Worm (Caenorhabditis elegans) whole organism, young adult: Measurements from ENCODE around the gene srbc-21.

Source experiments
- ama-1 ChIP-seq, 3 experiments: fragments of 150-350 bp in 1 of 3; sonication (generic microtip) in 2 of 3; optimal IDR thresholded peaks; 2 replicates each; lab custom pipeline; 2014 to 2018; ENCODE audit warnings: missing biosample characterization in 2 of 3, missing genetic modification characterization in 2 of 3, missing genetic modification reagents in 2 of 3
- efl-1 ChIP-seq: fragments of 150-350 bp; optimal IDR thresholded peaks from 2 replicates; lab custom pipeline; 2014; ENCODE audit warnings: missing biosample characterization, missing genetic modification reagents, missing genetic modification characterization
- ets-4 ChIP-seq: fragments of 200-800 bp; sonication (Bioruptor generic); optimal IDR thresholded peaks from 2 replicates; lab custom pipeline; 2018; ENCODE audit warnings: mild to moderate bottlenecking, missing genetic modification characterization, missing compliant biosample characterization
- nfya-1 ChIP-seq: sonication (generic microtip); optimal IDR thresholded peaks from 2 replicates; lab custom pipeline; 2017; ENCODE audit warnings: antibody characterized with exemption, missing compliant biosample characterization, missing genetic modification characterization, borderline replicate concordance; ENCODE audit not compliant: insufficient read depth
- nhr-120 ChIP-seq: fragments of 200-800 bp; sonication (Bioruptor generic); IDR thresholded peaks from 2 replicates; pipeline ENCODE4 v1.3.6; 2022; ENCODE audit warnings: missing genetic modification characterization, missing compliant biosample characterization
- snpc-3.4 ChIP-seq: sonication (generic microtip); optimal IDR thresholded peaks from 2 replicates; lab custom pipeline; 2017; ENCODE audit warnings: missing genetic modification characterization, mild to moderate bottlenecking, missing compliant biosample characterization, antibody characterized with exemption, moderate library complexity, missing genotype, missing genetic modification reagents
- snpc-4 ChIP-seq, 5 experiments: fragments of 150-350 bp in 1 of 5; sonication (generic microtip) in 4 of 5; optimal IDR thresholded peaks; 2 replicates each; lab custom pipeline; 2014 to 2018; ENCODE audit warnings: missing genetic modification characterization in 5 of 5, missing biosample characterization in 3 of 5, antibody characterized with exemption in 2 of 5, mild to moderate bottlenecking in 2 of 5, missing compliant biosample characterization in 2 of 5, missing genotype in 2 of 5, moderate library complexity in 2 of 5, missing genetic modification reagents in 1 of 5

DNA sequence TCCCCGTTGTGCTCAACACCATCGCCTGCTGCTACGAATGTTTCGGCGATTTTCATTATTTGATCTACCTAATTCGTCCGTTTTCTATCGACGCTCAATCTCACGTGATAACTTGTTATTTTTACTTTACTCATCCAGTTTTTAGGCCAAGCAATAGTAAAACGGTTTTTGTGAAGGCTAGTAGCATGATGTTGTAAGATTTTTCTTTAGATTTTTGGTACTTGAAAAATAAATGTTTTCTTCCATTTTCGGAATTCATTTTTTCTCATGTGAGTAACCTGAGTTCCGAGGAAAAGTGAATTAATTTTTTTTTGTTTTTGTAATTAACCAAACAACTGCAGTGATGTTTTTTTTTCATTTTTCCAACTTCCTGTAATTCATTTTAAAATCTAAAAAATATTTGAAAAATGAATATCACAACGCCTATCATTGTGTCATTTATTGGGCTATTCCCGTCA lies 22.0 kb downstream of the srbc-21 start, which contains the start of gene srbc-17:
- TF ChIP-seq ama-1 (optimal IDR thresholded peaks at IDR 0.05; lab: Kevin White, UChicago) (no peak), ama-1 (GFP tag; optimal IDR thresholded peaks at IDR 0.05; lab: Kevin White, UChicago) (no peak), nfya-1 (tag; lab: Kevin White, UChicago) (no peak), snpc-3.4 (no peak), ets-4 (GFP tag; lab: Kevin White, UChicago) (no peak), nhr-120 (GFP tag; lab: Robert Waterston, UW) (no peak), efl-1 (GFP tag; lab: Kevin White, UChicago) (no peak), snpc-4 (GFP tag; optimal IDR thresholded peaks at IDR 0.05; lab: Kevin White, UChicago) (no peak), snpc-4 (tag; optimal IDR thresholded peaks at IDR 0.05; lab: Kevin White, UChicago) (no peak)
